Fruit fly (Drosophila melanogaster) whole organism, larva: ENCODE measurements around the gene Rab26.

Experiments
- noc ChIP-seq: fragments of 200-800 bp; sonication (Bioruptor generic); optimal IDR thresholded peaks from 3 replicates; lab custom pipeline; 2019; ENCODE audit warnings: missing biosample characterization, mild to moderate bottlenecking, missing genetic modification characterization, moderate library complexity

Gene Rab26

DNA sequence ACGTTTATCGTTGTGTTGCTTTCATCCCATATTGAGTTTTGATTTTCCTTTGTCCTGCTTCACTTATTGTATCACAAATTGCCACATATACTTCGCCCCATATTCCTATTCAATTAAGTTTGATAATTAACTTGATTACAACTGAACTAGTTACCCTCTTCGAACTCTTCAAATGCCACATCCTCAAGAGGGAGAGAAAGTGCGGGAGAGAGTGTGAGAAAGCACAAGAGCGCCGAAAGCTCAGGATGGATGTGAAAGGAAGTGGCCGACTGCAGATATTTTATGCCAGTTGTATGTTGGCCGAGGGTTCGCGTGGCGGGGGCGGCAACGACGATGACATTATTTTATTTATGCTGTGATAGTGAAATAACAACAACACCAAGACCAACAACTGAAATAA, at the start of gene Rab26:
TSS of gene Rab26 (plus strand) at position 301 of the 400 bp plus-strand sequence.
- TF ChIP-seq noc (tag; lab: Kevin White, UChicago): no peak

DNA sequence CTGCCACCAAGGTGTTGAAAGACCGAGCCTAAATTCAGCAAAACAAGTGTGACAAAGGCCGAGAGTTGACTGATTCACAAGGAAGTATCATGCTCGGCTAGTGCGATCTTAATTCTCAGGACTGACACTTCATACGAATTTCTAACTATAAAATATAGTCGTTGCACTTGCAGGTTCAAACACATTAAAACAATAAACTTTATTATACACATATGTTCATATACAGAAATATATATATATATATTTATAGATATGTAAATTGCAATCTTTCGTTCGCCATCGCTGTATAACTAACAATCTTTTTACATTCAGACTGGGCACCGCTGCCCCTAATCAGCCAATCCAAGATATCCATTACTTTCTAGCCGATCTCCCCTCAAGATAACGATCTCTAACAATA, 48.1 kb upstream of the Rab26 start, which contains the start of gene CG9389:
TSS of gene CG9389 (minus strand) at position 101 of the 400 bp plus-strand sequence.
- TF ChIP-seq noc (tag; lab: Kevin White, UChicago): no peak

DNA sequence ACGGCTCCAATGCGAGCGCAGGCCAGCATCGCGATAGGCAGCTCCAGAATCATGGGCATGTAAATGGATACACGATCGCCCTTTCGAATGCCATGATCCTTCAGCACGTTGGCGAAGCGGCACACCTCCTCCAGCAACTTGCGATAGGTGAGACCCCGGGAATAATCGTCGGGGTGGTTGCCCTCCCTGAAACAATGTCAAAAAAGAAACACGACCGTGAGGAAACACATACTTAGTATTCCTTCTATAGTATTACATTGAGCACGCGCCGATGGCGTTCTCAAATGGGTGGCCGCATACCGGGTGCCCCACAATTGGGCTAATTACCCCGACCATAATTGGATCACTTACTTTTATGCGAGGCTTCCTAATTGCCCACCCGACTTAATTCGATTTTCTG, 45.1 kb upstream of the Rab26 start:
- TF ChIP-seq noc (tag; lab: Kevin White, UChicago): no peak

DNA sequence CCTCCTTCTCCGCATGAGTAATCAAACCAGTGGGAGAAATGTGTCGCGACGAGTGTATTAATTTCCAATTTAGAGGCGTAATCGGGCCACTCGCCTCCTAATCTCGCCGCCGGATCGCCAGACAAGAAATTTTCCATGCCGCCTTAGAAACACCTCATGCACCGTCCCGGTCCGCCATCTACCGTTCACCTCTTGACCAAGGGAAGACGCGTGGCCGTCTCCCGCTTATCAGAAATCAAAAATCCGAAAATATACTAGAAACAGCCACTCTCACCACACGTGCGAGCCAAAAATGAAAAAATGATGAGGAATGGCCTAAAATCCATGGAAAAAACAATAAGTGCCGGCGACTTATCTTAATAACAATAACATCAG, 42.7 kb upstream of the Rab26 start:
- TF ChIP-seq noc (tag; lab: Kevin White, UChicago): no peak

DNA sequence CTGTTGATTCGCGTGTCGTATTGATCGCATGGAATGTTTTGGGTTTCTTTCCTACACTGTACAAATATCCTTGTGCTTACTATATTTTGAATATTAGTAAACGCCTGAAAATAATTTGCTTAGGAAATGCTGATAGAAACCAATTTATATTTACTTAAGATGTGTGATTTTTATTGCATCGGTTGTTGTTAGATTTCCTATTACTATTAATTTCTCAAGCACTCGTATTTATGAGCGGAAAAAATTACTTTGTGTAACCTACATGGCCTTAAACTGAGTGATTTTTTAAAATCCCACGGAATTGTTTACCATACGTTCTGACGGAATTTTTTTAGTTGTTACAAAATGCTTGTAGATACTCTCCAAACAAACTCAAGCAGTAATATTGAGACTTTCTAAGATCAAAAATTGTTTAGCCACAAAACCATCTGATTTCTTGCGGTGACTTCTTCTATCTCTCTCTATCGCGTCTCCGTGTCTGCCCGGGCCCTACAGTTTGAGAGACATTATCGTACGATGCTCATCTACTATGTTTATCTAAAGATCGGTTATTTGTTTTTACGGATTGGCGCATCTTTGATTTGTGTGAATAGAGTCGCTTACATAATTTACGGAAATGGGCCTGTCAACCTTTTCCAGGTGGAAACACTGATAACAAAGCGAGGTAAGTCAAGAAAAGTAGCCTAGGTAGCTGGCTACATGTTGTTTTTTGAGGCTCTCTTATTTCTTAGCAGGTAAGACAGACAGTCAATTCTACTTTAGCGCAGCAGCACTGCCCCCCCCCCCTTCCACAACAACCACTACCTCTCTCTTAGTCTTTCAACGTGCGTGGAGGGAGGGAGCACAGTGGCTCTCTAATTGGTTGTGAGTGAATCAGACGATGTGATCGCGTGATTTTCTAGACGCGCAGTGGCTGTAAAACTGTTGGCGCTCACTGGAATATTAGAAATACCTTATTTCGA, 42.0 kb upstream of the Rab26 start:
- TF ChIP-seq noc (tag; lab: Kevin White, UChicago): peak; percentile 35

DNA sequence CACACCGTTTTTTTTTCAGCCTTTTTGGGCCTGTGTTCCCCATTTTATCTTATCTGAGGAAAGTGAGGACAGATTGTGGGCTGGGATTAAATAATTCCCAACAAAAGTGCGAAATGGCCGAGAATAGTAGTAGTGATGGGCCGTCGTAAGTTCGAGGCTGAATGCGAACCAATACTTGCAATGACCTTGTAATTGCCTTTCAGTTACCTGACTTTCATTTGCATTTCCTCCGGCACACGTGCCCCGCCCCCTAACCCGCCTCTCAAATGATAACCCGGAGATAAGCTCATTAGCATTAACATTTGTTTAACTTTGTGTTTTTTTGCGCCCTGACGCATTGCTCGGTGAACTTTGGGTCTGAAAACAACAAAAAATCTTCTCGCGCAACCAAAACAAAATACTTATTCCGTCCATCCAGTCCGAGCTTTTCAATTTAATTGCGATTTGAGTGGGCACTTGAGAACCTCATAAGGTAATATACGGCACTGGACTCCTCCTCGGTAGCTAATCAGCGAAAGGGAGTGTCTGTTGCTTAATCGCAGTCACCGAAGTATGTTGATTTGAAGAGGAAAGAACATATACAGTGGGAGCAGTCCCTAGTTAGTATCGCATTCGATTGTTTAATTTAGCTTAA, 40.6 kb upstream of the Rab26 start:
- TF ChIP-seq noc (tag; lab: Kevin White, UChicago): peak; percentile 66

DNA sequence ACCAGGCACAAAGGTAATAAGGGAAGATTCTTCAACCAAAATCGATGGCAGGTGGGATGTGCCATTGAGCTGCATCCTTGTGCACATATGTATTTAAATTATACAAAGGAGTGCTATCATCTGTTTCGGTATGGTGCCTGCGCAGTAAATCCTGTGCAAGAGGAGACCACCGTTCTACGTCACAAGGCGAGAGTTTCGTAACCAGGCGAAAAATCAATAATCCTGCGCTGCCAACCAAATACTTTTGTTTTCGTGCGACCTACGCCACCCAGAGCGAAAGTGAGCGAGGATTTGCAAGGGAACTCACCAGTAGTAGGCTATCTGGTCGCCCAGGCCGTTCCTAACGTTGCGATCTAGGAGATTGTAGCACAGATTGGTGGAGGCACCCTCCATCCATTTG, 39.4 kb upstream of the Rab26 start:
- TF ChIP-seq noc (tag; lab: Kevin White, UChicago): no peak

DNA sequence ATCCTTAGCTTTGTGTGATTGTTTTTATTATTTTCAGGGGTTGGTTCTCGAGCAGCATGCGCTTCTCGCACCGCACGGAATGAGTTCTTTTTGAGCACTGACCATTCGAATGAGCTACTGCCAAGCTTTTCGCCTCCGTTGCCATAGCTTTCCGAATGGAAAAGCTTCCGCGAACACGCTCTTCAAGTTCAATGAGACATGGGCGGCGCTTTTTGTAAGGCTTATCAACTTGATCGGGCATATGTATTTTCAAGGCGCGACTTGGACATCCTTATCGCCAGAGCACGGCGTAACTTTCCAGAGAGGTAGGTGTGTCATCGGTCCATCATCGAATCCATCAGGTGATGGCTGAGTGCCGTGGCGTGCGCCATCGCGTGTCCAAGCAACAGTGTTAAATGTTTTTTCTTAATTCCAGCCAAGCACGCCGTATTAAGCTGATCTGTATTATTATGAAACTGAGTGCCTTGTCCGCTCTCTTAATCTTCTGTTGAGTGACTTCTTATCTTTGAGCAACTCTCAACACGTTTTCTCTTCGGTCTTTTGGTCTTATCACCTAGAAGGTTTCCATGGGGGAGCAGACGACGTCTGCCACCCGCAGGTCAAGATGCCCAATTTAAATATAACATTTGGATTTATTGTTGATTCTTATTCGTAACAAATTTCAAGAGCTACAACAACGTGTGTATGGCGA, 38.6 kb upstream of the Rab26 start, which contains the start of gene AcCoAS:
TSS of gene AcCoAS (minus strand) at position 368 of the 691 bp plus-strand sequence.
- TF ChIP-seq noc (tag; lab: Kevin White, UChicago): peak; percentile 90

DNA sequence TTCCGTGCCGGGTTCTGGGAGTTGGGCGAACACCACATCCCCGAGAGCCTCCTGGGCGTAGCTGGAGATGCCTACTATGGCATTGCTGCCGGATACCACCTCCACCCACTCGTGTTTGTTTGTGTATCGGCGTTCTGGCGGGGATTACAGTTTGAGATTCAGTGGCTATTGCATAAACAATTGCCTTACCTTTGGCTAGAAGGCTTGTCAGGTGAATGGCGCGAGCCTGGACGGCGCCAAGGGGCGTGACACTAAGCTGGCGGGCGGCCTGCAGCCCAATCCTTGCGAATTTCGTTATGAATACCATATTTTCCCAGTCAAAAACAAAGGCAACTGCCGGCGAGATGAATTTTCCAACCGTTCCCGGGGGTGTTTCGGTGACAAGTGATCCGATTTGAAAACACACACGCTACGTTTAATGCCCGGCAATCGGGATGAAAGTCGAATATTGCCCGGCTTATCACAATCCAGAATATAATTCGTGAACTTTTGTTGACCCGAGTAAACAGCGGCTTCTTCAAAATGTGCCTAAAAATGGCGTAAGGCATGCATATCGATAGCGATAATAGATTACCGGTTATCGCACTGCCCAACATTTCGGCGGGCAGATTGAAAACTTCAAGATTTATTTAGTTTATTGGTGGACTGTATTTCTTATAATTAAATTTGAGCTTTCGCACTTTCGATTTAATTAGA, 37.4 kb upstream of the Rab26 start, which contains the start of gene ppl:
TSS of gene ppl (minus strand) at position 511 of the 696 bp plus-strand sequence.
- peak; percentile 27 for TF ChIP-seq noc (tag; lab: Kevin White, UChicago)

DNA sequence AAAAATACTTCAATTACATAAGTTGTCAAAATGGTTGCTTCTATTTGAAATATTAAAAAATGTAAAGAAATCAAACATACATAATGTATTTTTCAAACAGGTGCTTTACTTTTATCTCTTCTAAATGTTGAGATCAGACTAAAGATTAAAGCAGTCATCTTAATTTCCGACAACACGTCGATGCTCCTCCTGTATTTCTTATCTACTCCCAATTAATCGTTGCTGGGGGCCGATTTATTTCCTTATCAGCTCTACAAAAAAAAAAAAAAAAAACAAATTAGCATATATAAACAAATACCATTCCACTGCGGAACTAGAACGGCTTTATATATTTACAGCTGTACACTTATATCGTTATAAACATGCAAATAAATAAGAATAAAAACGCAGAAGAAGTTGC, 36.9 kb upstream of the Rab26 start:
- no peak for TF ChIP-seq noc (tag; lab: Kevin White, UChicago)

DNA sequence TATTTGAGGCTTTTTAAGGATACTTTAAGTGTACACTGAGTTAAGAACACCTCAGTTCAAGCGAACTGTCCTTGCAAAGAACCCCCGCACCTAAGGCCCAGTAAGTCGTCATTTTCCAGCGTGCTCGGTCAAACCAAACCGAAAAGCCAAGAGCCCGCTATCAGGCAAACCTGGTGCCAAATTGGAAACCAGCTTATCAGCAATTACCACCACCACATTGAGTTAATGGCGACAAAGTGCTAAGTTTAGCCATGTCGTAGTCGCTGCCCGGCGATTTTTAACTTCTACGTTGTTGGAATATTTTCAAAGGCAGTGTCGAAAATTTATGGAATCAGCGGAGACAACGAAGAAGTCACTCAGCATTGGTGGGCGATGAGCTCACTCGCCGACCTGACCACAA, 35.8 kb upstream of the Rab26 start:
- no peak for TF ChIP-seq noc (tag; lab: Kevin White, UChicago)

DNA sequence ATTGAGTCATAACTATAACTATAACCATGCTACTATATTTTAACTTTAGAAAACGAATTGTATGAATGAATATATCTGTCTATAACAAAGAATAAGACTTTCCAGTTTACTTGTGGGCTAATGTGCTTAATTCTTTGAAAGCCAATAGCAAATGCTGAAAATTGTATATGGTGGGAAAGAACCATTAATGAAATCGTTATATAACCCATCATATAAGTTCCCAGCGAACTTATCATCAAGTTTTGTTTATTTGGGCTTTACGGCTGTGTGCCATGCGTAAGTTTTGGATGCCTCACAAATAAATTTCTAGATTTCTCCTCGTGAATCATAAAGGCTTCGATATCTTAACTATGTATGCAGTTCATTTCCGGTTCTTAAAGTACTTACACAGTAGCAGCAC, 34.8 kb upstream of the Rab26 start:
- no peak for TF ChIP-seq noc (tag; lab: Kevin White, UChicago)

DNA sequence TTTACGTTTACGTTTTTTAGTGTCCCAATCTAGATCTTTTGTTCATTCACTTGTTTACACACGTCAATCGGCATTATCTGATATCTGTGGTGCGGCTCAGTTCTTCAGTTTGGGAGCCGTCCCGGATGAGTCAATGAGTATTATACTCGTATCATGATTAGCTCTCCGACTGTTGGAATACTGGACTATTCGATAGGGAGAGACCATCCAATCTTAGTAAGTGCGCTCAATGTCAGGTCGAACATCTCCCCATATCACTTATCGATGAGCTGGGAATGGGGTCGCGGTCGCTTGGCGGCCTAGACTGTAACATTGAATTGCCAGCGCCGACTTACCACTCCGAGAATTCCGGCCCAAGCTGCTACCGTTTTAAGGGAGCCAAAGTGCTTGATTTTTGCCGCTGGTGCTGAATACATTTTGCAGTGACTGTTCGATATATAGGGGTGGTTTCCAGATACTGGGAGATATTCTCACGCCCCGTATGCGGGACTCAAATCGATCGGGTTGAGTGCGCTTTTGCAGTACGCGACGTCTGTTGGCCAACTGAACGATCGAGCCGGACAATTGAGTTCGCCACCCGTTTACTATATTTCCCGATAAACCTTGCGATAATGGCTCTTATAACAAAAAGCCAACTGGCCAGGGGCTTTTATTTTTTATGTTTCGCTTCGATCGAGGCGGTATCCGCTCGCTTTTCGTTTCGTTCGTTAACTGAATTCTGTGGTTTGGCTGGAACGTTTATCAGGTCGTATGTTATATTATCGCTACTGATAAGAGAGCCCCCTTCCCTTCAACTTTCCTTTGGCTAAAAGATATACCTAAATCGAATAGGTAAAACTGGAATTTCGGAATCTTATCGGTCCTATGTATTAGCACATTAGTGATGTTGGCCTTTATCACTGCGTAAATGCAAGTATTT, 33.6 kb upstream of the Rab26 start:
- TF ChIP-seq noc (tag; lab: Kevin White, UChicago): no peak
